Worm (Caenorhabditis elegans) whole organism, L3 larva: ENCODE measurements around the gene T07G12.4.
A peak's percentile ranks its signal among the peaks of the same experiment; 100 is the strongest.

ENCODE experiments used
- R02D3.7 ChIP-seq: fragments of 150-350 bp; optimal IDR thresholded peaks from 2 replicates; lab custom pipeline; 2014; ENCODE audit warnings: missing biosample characterization, missing genetic modification characterization
- ama-1 ChIP-seq: fragments of 150-350 bp; optimal IDR thresholded peaks from 2 replicates; lab custom pipeline; 2018
- ceh-16 ChIP-seq: sonication (generic microtip); optimal IDR thresholded peaks from 2 replicates; lab custom pipeline; 2017; ENCODE audit warnings: missing biosample characterization, missing genetic modification characterization
- ceh-28 ChIP-seq: fragments of 150-350 bp; optimal IDR thresholded peaks from 2 replicates; lab custom pipeline; 2014; ENCODE audit warnings: missing biosample characterization, missing genetic modification reagents, missing genetic modification characterization
- ceh-82 ChIP-seq: fragments of 150-350 bp; optimal IDR thresholded peaks from 2 replicates; lab custom pipeline; 2014; ENCODE audit warnings: missing biosample characterization, missing genetic modification characterization
- ceh-9 ChIP-seq: sonication (generic microtip); optimal IDR thresholded peaks from 2 replicates; lab custom pipeline; 2018; ENCODE audit warnings: missing biosample characterization, missing genetic modification characterization
- daf-12 ChIP-seq: fragments of 150-350 bp; optimal IDR thresholded peaks from 2 replicates; lab custom pipeline; 2014; ENCODE audit warnings: missing biosample characterization, missing genetic modification reagents, missing genetic modification characterization
- egl-27 ChIP-seq: sonication (generic microtip); optimal IDR thresholded peaks from 4 replicates; lab custom pipeline; 2017; ENCODE audit warnings: missing biosample characterization, missing genetic modification reagents, missing genetic modification characterization
- elt-1 ChIP-seq: fragments of 150-350 bp; optimal IDR thresholded peaks from 2 replicates; lab custom pipeline; 2014; ENCODE audit warnings: missing biosample characterization, missing genetic modification characterization
- elt-2 ChIP-seq: sonication (generic microtip); optimal IDR thresholded peaks from 2 replicates; lab custom pipeline; 2016; ENCODE audit warnings: missing genetic modification reagents, mild to moderate bottlenecking, missing genetic modification characterization, missing compliant biosample characterization
- eor-1 ChIP-seq, 2 experiments: fragments of 150-350 bp; optimal IDR thresholded peaks; 2 replicates each; lab custom pipeline; 2014 to 2018; ENCODE audit warnings: missing biosample characterization in 2 of 2, missing genetic modification characterization in 2 of 2
- fkh-10 ChIP-seq: sonication (generic microtip); optimal IDR thresholded peaks from 2 replicates; lab custom pipeline; 2017; ENCODE audit warnings: missing biosample characterization, missing genetic modification reagents, missing genetic modification characterization
- fkh-2 ChIP-seq: fragments of 150-350 bp; optimal IDR thresholded peaks from 2 replicates; lab custom pipeline; 2014; ENCODE audit warnings: missing biosample characterization, missing genetic modification reagents, missing genetic modification characterization
- fos-1 ChIP-seq: fragments of 150-350 bp; optimal IDR thresholded peaks from 2 replicates; lab custom pipeline; 2014; ENCODE audit warnings: missing biosample characterization, missing genetic modification characterization
- hmg-11 ChIP-seq: sonication (generic microtip); optimal IDR thresholded peaks from 2 replicates; lab custom pipeline; 2016; ENCODE audit warnings: missing genetic modification characterization, missing compliant biosample characterization
- jun-1 ChIP-seq: fragments of 150-350 bp; optimal IDR thresholded peaks from 2 replicates; lab custom pipeline; 2014; ENCODE audit warnings: missing biosample characterization, missing genetic modification reagents, missing genetic modification characterization
- lin-39 ChIP-seq: fragments of 150-350 bp; optimal IDR thresholded peaks from 2 replicates; lab custom pipeline; 2018; ENCODE audit warnings: missing biosample characterization, missing genetic modification reagents, missing genetic modification characterization
- lsy-12 ChIP-seq: sonication (generic microtip); optimal IDR thresholded peaks from 2 replicates; lab custom pipeline; 2016; ENCODE audit warnings: mild to moderate bottlenecking, missing genetic modification characterization, missing compliant biosample characterization
- mdl-1 ChIP-seq: fragments of 150-350 bp; optimal IDR thresholded peaks from 2 replicates; lab custom pipeline; 2014; ENCODE audit warnings: missing biosample characterization, missing genetic modification characterization
- mml-1 ChIP-seq: fragments of 150-350 bp; sonication (generic microtip); optimal IDR thresholded peaks from 3 replicates; lab custom pipeline; 2014; ENCODE audit warnings: missing biosample characterization, missing genetic modification characterization
- nhr-23 ChIP-seq: fragments of 150-350 bp; optimal IDR thresholded peaks from 2 replicates; lab custom pipeline; 2014; ENCODE audit warnings: missing biosample characterization, missing genetic modification reagents, missing genetic modification characterization
- nhr-237 ChIP-seq: fragments of 150-350 bp; optimal IDR thresholded peaks from 2 replicates; lab custom pipeline; 2014; ENCODE audit warnings: missing biosample characterization, missing genetic modification characterization
- nhr-28 ChIP-seq: fragments of 150-350 bp; optimal IDR thresholded peaks from 2 replicates; lab custom pipeline; 2014; ENCODE audit warnings: missing biosample characterization, missing genetic modification characterization
- nhr-43 ChIP-seq: sonication (generic microtip); optimal IDR thresholded peaks from 2 replicates; lab custom pipeline; 2016; ENCODE audit warnings: mild to moderate bottlenecking, missing genetic modification characterization, missing compliant biosample characterization; ENCODE audit not compliant: poor library complexity, severe bottlenecking
- nhr-67 ChIP-seq: fragments of 150-350 bp; optimal IDR thresholded peaks from 2 replicates; lab custom pipeline; 2014; ENCODE audit warnings: missing biosample characterization, missing genetic modification characterization
- nhr-76 ChIP-seq: fragments of 150-350 bp; sonication (generic microtip); optimal IDR thresholded peaks from 5 replicates; lab custom pipeline; 2014; ENCODE audit warnings: missing biosample characterization, missing genetic modification characterization
- nhr-77 ChIP-seq: fragments of 150-350 bp; optimal IDR thresholded peaks from 2 replicates; lab custom pipeline; 2014; ENCODE audit warnings: missing biosample characterization, missing genetic modification characterization
- pha-4 ChIP-seq: fragments of 150-350 bp; optimal IDR thresholded peaks from 2 replicates; lab custom pipeline; 2014; ENCODE audit warnings: missing biosample characterization, missing genetic modification reagents, missing genetic modification characterization
- sea-2 ChIP-seq: fragments of 150-350 bp; sonication (generic microtip); optimal IDR thresholded peaks from 4 replicates; lab custom pipeline; 2014; ENCODE audit warnings: missing biosample characterization, missing genetic modification reagents, missing genetic modification characterization
- skn-1 ChIP-seq: fragments of 150-350 bp; optimal IDR thresholded peaks from 2 replicates; lab custom pipeline; 2014; ENCODE audit warnings: missing biosample characterization, missing genetic modification characterization
- snpc-4 ChIP-seq: fragments of 150-350 bp; optimal IDR thresholded peaks from 2 replicates; lab custom pipeline; 2014; ENCODE audit warnings: missing biosample characterization, missing genetic modification characterization
- tbx-2 ChIP-seq: sonication (generic microtip); optimal IDR thresholded peaks from 2 replicates; lab custom pipeline; 2016; ENCODE audit warnings: mild to moderate bottlenecking, missing genetic modification characterization, missing compliant biosample characterization
- unc-39 ChIP-seq: sonication (generic microtip); optimal IDR thresholded peaks from 4 replicates; lab custom pipeline; 2017; ENCODE audit warnings: missing biosample characterization, missing genetic modification characterization
- zag-1 ChIP-seq: fragments of 150-350 bp; optimal IDR thresholded peaks from 2 replicates; lab custom pipeline; 2014; ENCODE audit warnings: missing biosample characterization, missing genetic modification characterization
- ztf-11 ChIP-seq: fragments of 150-350 bp; optimal IDR thresholded peaks from 2 replicates; lab custom pipeline; 2014; ENCODE audit warnings: missing biosample characterization, missing genetic modification characterization
- ztf-4 ChIP-seq: fragments of 150-350 bp; optimal IDR thresholded peaks from 2 replicates; lab custom pipeline; 2014; ENCODE audit warnings: missing biosample characterization, missing genetic modification characterization

Gene T07G12.4

ce11 chrIV:10570065-10570464 lies 31.6 kb upstream of the T07G12.4 start:
- TF ChIP-seq ceh-82 (tag; lab: Kevin White, UChicago), result no peak
- TF ChIP-seq ceh-16 (tag; lab: Kevin White, UChicago), result no peak
- TF ChIP-seq nhr-23 (tag; lab: Kevin White, UChicago), result peak; percentile 38
- peak; percentile 16 for TF ChIP-seq nhr-43 (tag; lab: Kevin White, UChicago)

- TF ChIP-seq mml-1 (tag; lab: Kevin White, UChicago) (no peak), nhr-67 (tag; lab: Kevin White, UChicago) (no peak), nhr-77 (no peak), ztf-4 (tag; lab: Kevin White, UChicago) (no peak), ceh-28 (tag; lab: Kevin White, UChicago) (no peak), lsy-12 (tag; lab: Kevin White, UChicago) (no peak), nhr-76 (tag; lab: Kevin White, UChicago) (no peak), jun-1 (tag; lab: Kevin White, UChicago) (no peak), ceh-9 (tag; lab: Kevin White, UChicago) (no peak)
Measured at ce11 chrIV:10567822-10568221, 29.3 kb upstream of the T07G12.4 start.

ce11 chrIV:10565282-10565681 lies 26.8 kb upstream of the T07G12.4 start:
- peak; percentile 83 for TF ChIP-seq fkh-10
- no peak for TF ChIP-seq elt-1 (tag; lab: Kevin White, UChicago)
- TF ChIP-seq daf-12, result no peak

- no peak for TF ChIP-seq ceh-82 (tag; lab: Kevin White, UChicago)
- TF ChIP-seq fkh-2 (tag; lab: Kevin White, UChicago), result no peak
- no peak for TF ChIP-seq hmg-11
- no peak for TF ChIP-seq ama-1 (lab: Kevin White, UChicago)
- TF ChIP-seq nhr-237 (tag; lab: Kevin White, UChicago), result no peak
- no peak for TF ChIP-seq elt-2 (tag; lab: Kevin White, UChicago)
- TF ChIP-seq pha-4 (tag; lab: Kevin White, UChicago), result no peak
- TF ChIP-seq ztf-11 (tag; lab: Kevin White, UChicago), result no peak
- TF ChIP-seq daf-12, result no peak
- no peak for TF ChIP-seq unc-39 (tag; lab: Kevin White, UChicago)
- no peak for TF ChIP-seq sea-2
- TF ChIP-seq lsy-12 (tag; lab: Kevin White, UChicago), result no peak
Measured at ce11 chrIV:10564613-10565012, 26.1 kb upstream of the T07G12.4 start.

ce11 chrIV:10561605-10562004 lies 23.1 kb upstream of the T07G12.4 start, which contains the start of gene him-8:
Gene him-8, plus strand, starts transcription at chrIV:10561905.
- TF ChIP-seq ztf-4 (tag; lab: Kevin White, UChicago) (no peak), mdl-1 (tag; lab: Kevin White, UChicago) (no peak), lin-39 (tag; lab: Kevin White, UChicago) (no peak), zag-1 (tag; lab: Kevin White, UChicago) (no peak), ztf-11 (tag; lab: Kevin White, UChicago) (no peak), snpc-4 (tag; lab: Kevin White, UChicago) (no peak), sea-2 (no peak), R02D3.7 (no peak)

ce11 chrIV:10558415-10558814 lies 19.9 kb upstream of the T07G12.4 start, which contains the start of gene zim-3:
Gene zim-3, plus strand, starts transcription at chrIV:10558715.
- TF ChIP-seq tbx-2 (tag; lab: Kevin White, UChicago), result no peak

- TF ChIP-seq jun-1 (tag; lab: Kevin White, UChicago) (no peak), hmg-11 (no peak), sea-2 (no peak), ztf-11 (tag; lab: Kevin White, UChicago) (no peak), fkh-2 (tag; lab: Kevin White, UChicago) (no peak), egl-27 (no peak), nhr-28 (no peak), fos-1 (no peak), eor-1 (tag; optimal IDR thresholded peaks at IDR 0.05; lab: Kevin White, UChicago) (no peak), lsy-12 (tag; lab: Kevin White, UChicago) (no peak), skn-1 (tag; lab: Kevin White, UChicago) (no peak), unc-39 (tag; lab: Kevin White, UChicago) (no peak), nhr-43 (tag; lab: Kevin White, UChicago) (no peak), nhr-76 (tag; lab: Kevin White, UChicago) (no peak)
Measured at ce11 chrIV:10554947-10555346, 16.5 kb upstream of the T07G12.4 start, which contains the start of gene zim-2. Gene zim-2, plus strand, starts transcription at chrIV:10555247.
